Fruit fly (Drosophila melanogaster): ENCODE data around the gene CG15930.

CG15930 gene

dm6 chrX:5311838-5312339 is 5.2 kb downstream of the CG15930 start, which contains the start of the genes TrxT and dhd:
TSS of gene TrxT (minus strand) at chrX:5311888.
TSS of gene dhd (plus strand) at chrX:5312171.
- no peak for TF ChIP-seq CTCF (optimal IDR thresholded peaks at IDR 0.05)
- no peak for TF ChIP-seq CG8478 (optimal IDR thresholded peaks at IDR 0.05)

DNA sequence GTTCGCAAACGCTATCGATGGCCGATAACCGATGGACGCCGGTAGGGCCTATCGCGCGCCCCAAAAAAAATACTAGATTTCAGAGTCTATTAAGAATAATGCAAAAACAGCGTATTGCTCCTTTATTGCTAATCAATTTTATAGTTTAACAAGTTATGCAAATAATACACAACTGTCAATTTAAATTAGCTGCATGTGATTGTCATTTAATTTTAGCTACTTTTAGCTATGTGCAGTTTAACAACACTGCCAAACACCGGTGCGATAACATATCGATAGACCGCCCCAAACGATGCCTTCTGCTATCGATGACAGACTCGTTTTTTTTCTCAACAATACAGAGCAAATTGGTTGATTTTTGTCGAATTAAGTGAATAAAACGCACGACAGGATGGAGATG is 8.1 kb downstream of the CG15930 start, which contains the start of the genes Cdk7 and snf:
Cdk7 (minus strand) TSS at position 21 of the 400 bp plus-strand sequence.
snf (plus strand) TSS at position 280 of the 400 bp plus-strand sequence.
- no peak for TF ChIP-seq CG8478 (optimal IDR thresholded peaks at IDR 0.05)
- no peak for TF ChIP-seq CTCF (optimal IDR thresholded peaks at IDR 0.05)

dm6 chrX:5307317-5307716 is 9.8 kb downstream of the CG15930 start, which contains the start of gene CG17764:
TSS of gene CG17764 (minus strand) at chrX:5307417.
- TF ChIP-seq CG8478 (optimal IDR thresholded peaks at IDR 0.05): no peak
- no peak for TF ChIP-seq CTCF (optimal IDR thresholded peaks at IDR 0.05)

dm6 chrX:5305591-5305990 is 11.5 kb downstream of the CG15930 start, which contains the start of gene CG3323:
TSS of gene CG3323 (minus strand) at chrX:5305691.
- TF ChIP-seq CG8478 (optimal IDR thresholded peaks at IDR 0.05): no peak
- TF ChIP-seq CTCF (optimal IDR thresholded peaks at IDR 0.05): no peak

dm6 chrX:5300623-5301283 is 16.3 kb downstream of the CG15930 start:
- no peak for TF ChIP-seq CG8478 (optimal IDR thresholded peaks at IDR 0.05)
- TF ChIP-seq CTCF (optimal IDR thresholded peaks at IDR 0.05): no peak

- no peak for TF ChIP-seq CTCF (optimal IDR thresholded peaks at IDR 0.05)
- no peak for TF ChIP-seq CG8478 (optimal IDR thresholded peaks at IDR 0.05)
These were observed 17.1 kb downstream of the CG15930 start for dm6 chrX:5299957-5300356.

- TF ChIP-seq CG8478 (optimal IDR thresholded peaks at IDR 0.05) (no peak), CTCF (optimal IDR thresholded peaks at IDR 0.05) (no peak)
These were observed 21.3 kb downstream of the CG15930 start, which contains the start of gene CG42749 for dm6 chrX:5295766-5296165. TSS of gene CG42749 (plus strand) at chrX:5296066.

dm6 chrX:5293141-5293540 is 24.0 kb downstream of the CG15930 start:
- no peak for TF ChIP-seq CG8478 (optimal IDR thresholded peaks at IDR 0.05)
- no peak for TF ChIP-seq CTCF (optimal IDR thresholded peaks at IDR 0.05)

DNA sequence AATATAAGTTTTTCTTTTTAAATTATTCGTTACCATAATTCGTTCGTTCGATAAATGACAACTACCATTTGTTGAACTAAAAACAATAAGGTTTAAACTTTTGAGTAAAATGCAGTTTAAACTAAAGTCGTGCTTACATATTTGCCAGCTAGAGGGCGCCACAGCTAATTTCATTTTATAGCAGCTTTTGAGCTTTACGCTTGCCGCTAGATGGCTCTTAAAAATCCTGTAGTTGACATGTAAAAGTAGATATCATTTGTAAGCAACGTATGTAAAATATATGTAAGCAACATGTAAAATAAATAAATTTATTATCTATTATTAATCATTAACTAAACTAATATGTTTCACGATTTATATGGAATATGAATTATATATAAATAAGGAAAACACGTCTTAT is 27.4 kb downstream of the CG15930 start:
- no peak for TF ChIP-seq CG8478 (optimal IDR thresholded peaks at IDR 0.05)
- peak; percentile 71 to 88 for TF ChIP-seq CTCF (optimal IDR thresholded peaks at IDR 0.05)

DNA sequence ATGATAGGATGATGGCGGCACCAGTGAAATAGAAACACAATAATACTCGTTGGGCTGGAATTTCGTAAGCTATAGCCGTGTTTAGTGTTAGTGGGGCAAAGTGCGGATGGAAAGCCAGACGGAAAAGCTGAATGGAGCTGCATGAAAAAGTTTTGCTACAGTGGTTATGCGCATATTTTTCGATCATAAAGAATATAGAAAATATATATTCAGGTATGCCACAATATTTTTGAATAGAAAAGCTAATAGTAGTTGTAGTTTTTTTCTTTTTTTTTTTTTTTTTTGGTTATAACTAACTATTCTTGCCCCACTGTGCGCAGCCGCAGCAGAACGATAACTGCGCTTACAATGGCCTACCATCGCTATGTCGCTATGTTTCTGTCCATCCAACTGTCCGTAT is 30.6 kb downstream of the CG15930 start:
- TF ChIP-seq CTCF (optimal IDR thresholded peaks at IDR 0.05): no peak
- no peak for TF ChIP-seq CG8478 (optimal IDR thresholded peaks at IDR 0.05)

DNA sequence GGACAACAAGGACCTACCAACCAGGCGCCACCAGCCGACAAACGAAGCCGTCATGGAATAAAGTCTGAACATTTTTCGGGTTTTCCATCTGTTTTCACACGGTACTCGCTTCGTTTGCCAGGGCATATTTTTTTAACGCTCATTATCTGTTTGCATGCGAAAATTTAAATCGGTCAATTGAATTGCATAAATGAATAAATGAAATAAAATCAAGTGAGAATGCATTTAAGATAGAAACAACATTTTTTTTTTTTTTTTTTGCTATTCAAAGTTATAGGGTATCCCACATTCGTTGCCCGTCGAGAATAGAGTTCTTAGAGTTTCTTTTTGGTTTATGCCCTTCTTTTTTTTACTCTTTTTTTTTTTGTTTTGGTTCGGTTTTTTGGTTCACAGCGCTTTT is 31.3 kb downstream of the CG15930 start:
- TF ChIP-seq CTCF (optimal IDR thresholded peaks at IDR 0.05) (no peak), CG8478 (optimal IDR thresholded peaks at IDR 0.05) (no peak)
